Fruit fly (Drosophila melanogaster) whole organism, adult: ENCODE results near the gene CG4502.

Source experiments
- CG11617 ChIP-seq: fragments of 200-800 bp; sonication (Bioruptor generic); optimal IDR thresholded peaks from 2 replicates; lab custom pipeline; 2017; ENCODE audit warnings: mild to moderate bottlenecking, missing biosample characterization, missing genetic modification reagents, missing genetic modification characterization
- CG12768 ChIP-seq: fragments of 200-800 bp; sonication (Bioruptor generic); optimal IDR thresholded peaks from 2 replicates; lab custom pipeline; 2017; ENCODE audit warnings: missing biosample characterization, missing genetic modification characterization, mild to moderate bottlenecking, moderate library complexity, missing genetic modification reagents
- CG14711 ChIP-seq: fragments of 200-800 bp; sonication (Bioruptor generic); optimal IDR thresholded peaks from 2 replicates; lab custom pipeline; 2018; ENCODE audit warnings: missing biosample characterization, mild to moderate bottlenecking, missing genetic modification characterization, moderate library complexity
- CG33017 ChIP-seq: fragments of 200-800 bp; sonication (Bioruptor generic); optimal IDR thresholded peaks from 2 replicates; lab custom pipeline; 2018; ENCODE audit warnings: missing biosample characterization, mild to moderate bottlenecking, missing genetic modification characterization, moderate library complexity
- CG7101 ChIP-seq: fragments of 200-800 bp; sonication (Bioruptor generic); optimal IDR thresholded peaks from 2 replicates; lab custom pipeline; 2018; ENCODE audit warnings: missing biosample characterization, mild to moderate bottlenecking, missing genetic modification characterization, moderate library complexity
- cnc ChIP-seq, 2 experiments: fragments of >200 bp; optimal IDR thresholded peaks; 2 replicates each; lab custom pipeline; 2017
- kay ChIP-seq: fragments of 200-800 bp; sonication (Bioruptor generic); peaks from one replicate; lab custom pipeline; 2016; ENCODE audit warnings: missing biosample characterization, missing genetic modification characterization, borderline replicate concordance
- tj ChIP-seq: fragments of 200-800 bp; sonication (Bioruptor generic); optimal IDR thresholded peaks from 3 replicates; lab custom pipeline; 2017; ENCODE audit warnings: missing biosample characterization, mild to moderate bottlenecking, missing genetic modification characterization, moderate library complexity
- toe ChIP-seq: fragments of 200-800 bp; sonication (Bioruptor generic); optimal IDR thresholded peaks from 2 replicates; lab custom pipeline; 2016; ENCODE audit warnings: missing biosample characterization, missing genetic modification characterization

DNA sequence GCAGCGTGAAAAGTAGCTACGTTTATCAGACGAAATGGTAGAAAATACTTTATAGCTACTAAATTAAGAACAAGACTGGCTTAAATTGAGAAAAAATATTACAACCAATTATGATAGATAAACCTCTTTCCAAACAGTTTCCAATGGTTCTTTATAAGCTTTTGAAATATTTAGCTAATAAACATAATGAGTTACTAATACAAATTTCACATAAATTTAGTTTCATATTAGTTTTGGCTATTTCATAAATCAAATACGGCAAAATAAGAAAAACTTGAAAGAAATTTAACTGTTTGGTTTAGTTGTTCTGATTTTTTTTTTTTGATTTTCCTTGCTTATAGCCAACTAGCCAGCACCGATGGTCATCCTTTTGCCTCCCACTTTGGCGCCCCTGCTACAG is 3.9 kb downstream of the CG4502 start:
- no peak for TF ChIP-seq CG12768
- TF ChIP-seq CG7101 = no peak
- TF ChIP-seq CG11617 = no peak
- no peak for TF ChIP-seq CG33017 (tag; lab: Kevin White, UChicago)
- TF ChIP-seq CG14711 (tag; lab: Kevin White, UChicago) = no peak
- no peak for TF ChIP-seq cnc (optimal IDR thresholded peaks at IDR 0.05; lab: Kevin White, UChicago)
- TF ChIP-seq toe (GFP tag; lab: Kevin White, UChicago) = no peak
- no peak for TF ChIP-seq tj (GFP tag; lab: Kevin White, UChicago)
- no peak for TF ChIP-seq kay (GFP tag; lab: Kevin White, UChicago)
